Worm (Caenorhabditis elegans) whole organism, L3 larva: ENCODE results near the gene ZK757.1.

Experiments
- R02D3.7 ChIP-seq: fragments of 150-350 bp; optimal IDR thresholded peaks from 2 replicates; lab custom pipeline; 2014; ENCODE audit warnings: missing biosample characterization, missing genetic modification characterization
- ZK546.5 ChIP-seq: sonication (generic microtip); optimal IDR thresholded peaks from 2 replicates; lab custom pipeline; 2017; ENCODE audit warnings: missing biosample characterization, missing genetic modification characterization
- ama-1 ChIP-seq: fragments of 150-350 bp; optimal IDR thresholded peaks from 2 replicates; lab custom pipeline; 2018
- ceh-16 ChIP-seq: sonication (generic microtip); optimal IDR thresholded peaks from 2 replicates; lab custom pipeline; 2017; ENCODE audit warnings: missing biosample characterization, missing genetic modification characterization
- ceh-28 ChIP-seq: fragments of 150-350 bp; optimal IDR thresholded peaks from 2 replicates; lab custom pipeline; 2014; ENCODE audit warnings: missing biosample characterization, missing genetic modification reagents, missing genetic modification characterization
- ceh-9 ChIP-seq: sonication (generic microtip); optimal IDR thresholded peaks from 2 replicates; lab custom pipeline; 2018; ENCODE audit warnings: missing biosample characterization, missing genetic modification characterization
- daf-12 ChIP-seq: fragments of 150-350 bp; optimal IDR thresholded peaks from 2 replicates; lab custom pipeline; 2014; ENCODE audit warnings: missing biosample characterization, missing genetic modification reagents, missing genetic modification characterization
- egl-27 ChIP-seq: sonication (generic microtip); optimal IDR thresholded peaks from 4 replicates; lab custom pipeline; 2017; ENCODE audit warnings: missing biosample characterization, missing genetic modification reagents, missing genetic modification characterization
- egl-5 ChIP-seq: fragments of 150-350 bp; optimal IDR thresholded peaks from 2 replicates; lab custom pipeline; 2017; ENCODE audit warnings: missing biosample characterization, missing genetic modification reagents, missing genetic modification characterization, inconsistent platforms
- elt-1 ChIP-seq: fragments of 150-350 bp; optimal IDR thresholded peaks from 2 replicates; lab custom pipeline; 2014; ENCODE audit warnings: missing biosample characterization, missing genetic modification characterization
- elt-2 ChIP-seq: sonication (generic microtip); optimal IDR thresholded peaks from 2 replicates; lab custom pipeline; 2016; ENCODE audit warnings: missing genetic modification reagents, mild to moderate bottlenecking, missing genetic modification characterization, missing compliant biosample characterization
- elt-3 ChIP-seq, 3 experiments: fragments of 150-350 bp in 1 of 3; sonication (generic microtip) in 2 of 3; optimal IDR thresholded peaks; 2 replicates in 2 of 3; 4 replicates in 1 of 3; lab custom pipeline; 2014 to 2017; ENCODE audit warnings: missing biosample characterization in 3 of 3, missing genetic modification characterization in 3 of 3
- fkh-2 ChIP-seq: fragments of 150-350 bp; optimal IDR thresholded peaks from 2 replicates; lab custom pipeline; 2014; ENCODE audit warnings: missing biosample characterization, missing genetic modification reagents, missing genetic modification characterization
- fos-1 ChIP-seq: fragments of 150-350 bp; optimal IDR thresholded peaks from 2 replicates; lab custom pipeline; 2014; ENCODE audit warnings: missing biosample characterization, missing genetic modification characterization
- jun-1 ChIP-seq: fragments of 150-350 bp; optimal IDR thresholded peaks from 2 replicates; lab custom pipeline; 2014; ENCODE audit warnings: missing biosample characterization, missing genetic modification reagents, missing genetic modification characterization
- lin-15B ChIP-seq: fragments of 150-350 bp; optimal IDR thresholded peaks from 2 replicates; lab custom pipeline; 2014; ENCODE audit warnings: missing biosample characterization, missing genetic modification characterization
- lin-39 ChIP-seq: fragments of 150-350 bp; optimal IDR thresholded peaks from 2 replicates; lab custom pipeline; 2018; ENCODE audit warnings: missing biosample characterization, missing genetic modification reagents, missing genetic modification characterization
- lsy-12 ChIP-seq: sonication (generic microtip); optimal IDR thresholded peaks from 2 replicates; lab custom pipeline; 2016; ENCODE audit warnings: mild to moderate bottlenecking, missing genetic modification characterization, missing compliant biosample characterization
- mdl-1 ChIP-seq: fragments of 150-350 bp; optimal IDR thresholded peaks from 2 replicates; lab custom pipeline; 2014; ENCODE audit warnings: missing biosample characterization, missing genetic modification characterization
- nfya-1 ChIP-seq: sonication (generic microtip); optimal IDR thresholded peaks from 2 replicates; lab custom pipeline; 2017; ENCODE audit warnings: missing genetic modification characterization, mild to moderate bottlenecking, missing compliant biosample characterization, antibody characterized with exemption, moderate library complexity; ENCODE audit not compliant: insufficient read depth
- nhr-11 ChIP-seq: fragments of 150-350 bp; optimal IDR thresholded peaks from 2 replicates; lab custom pipeline; 2014; ENCODE audit warnings: missing biosample characterization, missing genetic modification characterization
- nhr-12 ChIP-seq: fragments of 150-350 bp; optimal IDR thresholded peaks from 2 replicates; lab custom pipeline; 2014; ENCODE audit warnings: missing biosample characterization, missing genetic modification characterization
- nhr-23 ChIP-seq: fragments of 150-350 bp; optimal IDR thresholded peaks from 2 replicates; lab custom pipeline; 2014; ENCODE audit warnings: missing biosample characterization, missing genetic modification reagents, missing genetic modification characterization
- nhr-237 ChIP-seq: fragments of 150-350 bp; optimal IDR thresholded peaks from 2 replicates; lab custom pipeline; 2014; ENCODE audit warnings: missing biosample characterization, missing genetic modification characterization
- nhr-25 ChIP-seq: sonication (generic microtip); optimal IDR thresholded peaks from 2 replicates; lab custom pipeline; 2017; ENCODE audit warnings: missing biosample characterization, missing genetic modification characterization
- nhr-28 ChIP-seq: fragments of 150-350 bp; optimal IDR thresholded peaks from 2 replicates; lab custom pipeline; 2014; ENCODE audit warnings: missing biosample characterization, missing genetic modification characterization
- nhr-43 ChIP-seq: sonication (generic microtip); optimal IDR thresholded peaks from 2 replicates; lab custom pipeline; 2016; ENCODE audit warnings: mild to moderate bottlenecking, missing genetic modification characterization, missing compliant biosample characterization; ENCODE audit not compliant: poor library complexity, severe bottlenecking
- nhr-67 ChIP-seq: fragments of 150-350 bp; optimal IDR thresholded peaks from 2 replicates; lab custom pipeline; 2014; ENCODE audit warnings: missing biosample characterization, missing genetic modification characterization
- nhr-77 ChIP-seq: fragments of 150-350 bp; optimal IDR thresholded peaks from 2 replicates; lab custom pipeline; 2014; ENCODE audit warnings: missing biosample characterization, missing genetic modification characterization
- pha-4 ChIP-seq: fragments of 150-350 bp; optimal IDR thresholded peaks from 2 replicates; lab custom pipeline; 2014; ENCODE audit warnings: missing biosample characterization, missing genetic modification reagents, missing genetic modification characterization
- sea-2 ChIP-seq: fragments of 150-350 bp; sonication (generic microtip); optimal IDR thresholded peaks from 4 replicates; lab custom pipeline; 2014; ENCODE audit warnings: missing biosample characterization, missing genetic modification reagents, missing genetic modification characterization
- skn-1 ChIP-seq: fragments of 150-350 bp; optimal IDR thresholded peaks from 2 replicates; lab custom pipeline; 2014; ENCODE audit warnings: missing biosample characterization, missing genetic modification characterization
- snpc-4 ChIP-seq: fragments of 150-350 bp; optimal IDR thresholded peaks from 2 replicates; lab custom pipeline; 2014; ENCODE audit warnings: missing biosample characterization, missing genetic modification characterization
- unc-39 ChIP-seq: sonication (generic microtip); optimal IDR thresholded peaks from 4 replicates; lab custom pipeline; 2017; ENCODE audit warnings: missing biosample characterization, missing genetic modification characterization
- zag-1 ChIP-seq: fragments of 150-350 bp; optimal IDR thresholded peaks from 2 replicates; lab custom pipeline; 2014; ENCODE audit warnings: missing biosample characterization, missing genetic modification characterization
- ztf-4 ChIP-seq: fragments of 150-350 bp; optimal IDR thresholded peaks from 2 replicates; lab custom pipeline; 2014; ENCODE audit warnings: missing biosample characterization, missing genetic modification characterization

Gene ZK757.1

ce11 chrIII:9825073-9825828 lies 45.7 kb downstream of the ZK757.1 start, which contains the start of gene ZK632.9:
Gene ZK632.9, minus strand, starts transcription at chrIII:9825432.
- TF ChIP-seq nhr-237 (tag; lab: Kevin White, UChicago) (no peak), nfya-1 (tag; lab: Kevin White, UChicago) (peak; percentile 21), ztf-4 (tag; lab: Kevin White, UChicago) (peak; percentile 13), elt-2 (tag; lab: Kevin White, UChicago) (peak; percentile 28), nhr-25 (tag; lab: Kevin White, UChicago) (no peak), daf-12 (no peak), ama-1 (peak; percentile 57), ceh-28 (peak; percentile 31), elt-3 (tag; optimal IDR thresholded peaks at IDR 0.05; lab: Kevin White, UChicago) (no peak)

ce11 chrIII:9824330-9824934 lies 46.5 kb downstream of the ZK757.1 start, which contains the start of gene lin-52:
Gene lin-52, minus strand, starts transcription at chrIII:9824750.
- no peak for TF ChIP-seq lin-39 (tag; lab: Kevin White, UChicago)
- TF ChIP-seq lin-15B (tag; lab: Kevin White, UChicago): no peak
- TF ChIP-seq elt-2 (tag; lab: Kevin White, UChicago): peak; percentile 7
- TF ChIP-seq nhr-25 (tag; lab: Kevin White, UChicago): no peak
- TF ChIP-seq fkh-2 (tag; lab: Kevin White, UChicago): no peak
- peak; percentile 15 for TF ChIP-seq nhr-43 (tag; lab: Kevin White, UChicago)
- no peak for TF ChIP-seq nhr-28
- TF ChIP-seq nhr-12 (tag; lab: Kevin White, UChicago): no peak
- no peak for TF ChIP-seq R02D3.7 (tag; lab: Kevin White, UChicago)
- no peak for TF ChIP-seq egl-27
- no peak for TF ChIP-seq ZK546.5 (tag; lab: Kevin White, UChicago)
- no peak for TF ChIP-seq ztf-4 (tag; lab: Kevin White, UChicago)
- peak; percentile 31 for TF ChIP-seq pha-4 (tag; lab: Kevin White, UChicago)
- TF ChIP-seq skn-1: no peak
- TF ChIP-seq ama-1: peak; percentile 82
- no peak for TF ChIP-seq nhr-23
- TF ChIP-seq sea-2 (GFP tag; lab: Kevin White, UChicago): no peak
- TF ChIP-seq nhr-77 (tag; lab: Kevin White, UChicago): no peak
- no peak for TF ChIP-seq elt-1 (tag; lab: Kevin White, UChicago)
- no peak for TF ChIP-seq egl-5 (tag; lab: Kevin White, UChicago)
- no peak for TF ChIP-seq nhr-237 (tag; lab: Kevin White, UChicago)
- no peak for TF ChIP-seq lsy-12
- TF ChIP-seq snpc-4: no peak
- TF ChIP-seq fos-1 (tag; lab: Kevin White, UChicago): no peak
- TF ChIP-seq jun-1 (tag; lab: Kevin White, UChicago): no peak
- no peak for TF ChIP-seq ceh-28
- no peak for TF ChIP-seq nhr-11
- TF ChIP-seq nhr-67 (tag; lab: Kevin White, UChicago): no peak

ce11 chrIII:9823748-9824147 lies 47.2 kb downstream of the ZK757.1 start:
- TF ChIP-seq nhr-12 (tag; lab: Kevin White, UChicago) (no peak), unc-39 (tag; lab: Kevin White, UChicago) (no peak), fkh-2 (tag; lab: Kevin White, UChicago) (no peak), zag-1 (tag; lab: Kevin White, UChicago) (no peak)

- TF ChIP-seq lsy-12 (no peak), ceh-16 (no peak), nhr-67 (tag; lab: Kevin White, UChicago) (no peak), lin-15B (tag; lab: Kevin White, UChicago) (no peak), nhr-237 (tag; lab: Kevin White, UChicago) (no peak), nfya-1 (tag; lab: Kevin White, UChicago) (no peak), daf-12 (no peak), mdl-1 (tag; lab: Kevin White, UChicago) (no peak), nhr-25 (tag; lab: Kevin White, UChicago) (no peak), ceh-9 (tag; lab: Kevin White, UChicago) (no peak), fkh-2 (tag; lab: Kevin White, UChicago) (no peak), egl-27 (no peak), fos-1 (tag; lab: Kevin White, UChicago) (no peak), nhr-28 (no peak), nhr-12 (tag; lab: Kevin White, UChicago) (no peak), R02D3.7 (tag; lab: Kevin White, UChicago) (no peak), nhr-77 (tag; lab: Kevin White, UChicago) (no peak), elt-2 (tag; lab: Kevin White, UChicago) (no peak), ztf-4 (tag; lab: Kevin White, UChicago) (no peak), elt-1 (tag; lab: Kevin White, UChicago) (no peak)
Measured at ce11 chrIII:9822942-9823341, 48.0 kb downstream of the ZK757.1 start, which contains the start of gene arl-5. Gene arl-5, plus strand, starts transcription at chrIII:9823242.
